Worm (Caenorhabditis elegans) whole organism, late embryonic: ENCODE measurements around the gene W08E12.6.

Experiments
- K02D7.2 ChIP-seq: sonication (generic microtip); optimal IDR thresholded peaks from 2 replicates; lab custom pipeline; 2017; ENCODE audit warnings: mild to moderate bottlenecking, missing genetic modification characterization, missing compliant biosample characterization
- dmd-4 ChIP-seq: sonication (generic microtip); optimal IDR thresholded peaks from 2 replicates; lab custom pipeline; 2016; ENCODE audit warnings: borderline replicate concordance, missing genetic modification characterization, missing compliant biosample characterization
- eyg-1 ChIP-seq: sonication (generic microtip); optimal IDR thresholded peaks from 2 replicates; lab custom pipeline; 2016; ENCODE audit warnings: missing genotype, missing genetic modification characterization, missing compliant biosample characterization
- pha-4 ChIP-seq: fragments of 150-350 bp; optimal IDR thresholded peaks from 2 replicates; lab custom pipeline; 2018; ENCODE audit warnings: missing biosample characterization, missing genetic modification reagents, missing genetic modification characterization
- pros-1 ChIP-seq: fragments of 150-350 bp; optimal IDR thresholded peaks from 2 replicates; lab custom pipeline; 2014; ENCODE audit warnings: missing biosample characterization, missing genetic modification reagents, missing genetic modification characterization

DNA sequence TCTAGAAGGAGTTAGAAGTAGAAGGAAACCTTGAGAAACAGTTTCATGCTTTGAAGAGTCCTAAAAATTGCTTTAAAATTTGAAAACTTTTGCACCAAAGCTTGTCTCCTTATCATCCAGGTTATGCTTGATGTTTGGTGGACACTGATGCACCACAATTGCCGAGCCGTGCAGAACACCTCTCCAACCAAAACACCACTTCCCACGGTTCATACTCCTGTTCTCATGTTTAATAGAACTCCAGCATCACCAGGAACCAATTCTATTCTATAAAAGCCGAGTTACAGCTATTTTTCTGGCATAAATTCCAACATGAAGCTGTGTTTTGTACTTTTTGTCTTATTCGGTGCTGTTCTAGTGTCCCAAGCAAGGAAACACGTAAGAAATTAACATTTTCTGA is 42.8 kb downstream of the W08E12.6 start, which contains the start of gene F42A6.2:
- TF ChIP-seq pha-4 (tag; lab: Kevin White, UChicago) (no peak), eyg-1 (tag; lab: Kevin White, UChicago) (no peak), dmd-4 (no peak), K02D7.2 (tag; lab: Kevin White, UChicago) (no peak), pros-1 (tag; lab: Kevin White, UChicago) (no peak)
